Worm (Caenorhabditis elegans): Measurements from ENCODE around the gene C25D7.10.

DNA sequence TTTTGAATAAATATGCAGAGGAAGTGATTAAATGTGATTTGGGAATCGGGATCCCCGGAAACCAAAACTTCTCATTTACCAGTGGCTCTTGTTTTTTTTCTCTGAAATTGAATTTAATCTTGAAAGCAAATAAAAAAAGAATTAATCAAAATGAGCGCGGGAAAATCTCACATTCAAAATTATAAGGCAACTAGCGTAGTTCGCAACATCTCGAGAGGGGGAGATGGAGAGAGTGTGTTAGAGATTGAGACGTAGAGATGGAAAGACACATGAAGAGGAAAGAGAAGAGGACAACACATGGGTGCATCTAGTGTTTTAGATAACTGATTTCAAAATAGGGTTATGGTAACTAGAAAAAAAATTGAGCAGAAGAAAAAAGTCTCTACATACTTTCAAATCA is 19.2 kb upstream of the C25D7.10 start, which contains the start of gene sdc-3:
- no peak for TF ChIP-seq pqm-1 (tag; optimal IDR thresholded peaks at IDR 0.05)
- no peak for TF ChIP-seq aly-2 (tag; optimal IDR thresholded peaks at IDR 0.05)
- TF ChIP-seq ztf-4 (tag; optimal IDR thresholded peaks at IDR 0.05), result no peak
- no peak for TF ChIP-seq pha-4 (tag; optimal IDR thresholded peaks at IDR 0.05)
- TF ChIP-seq unc-39 (tag; optimal IDR thresholded peaks at IDR 0.05), result no peak

Data from whole organism, L3 larva.